Worm (Caenorhabditis elegans): ENCODE data around the gene F12E12.1.

The F12E12.1 gene

ce11 chrII:3716961-3717360, 24.7 kb upstream of the F12E12.1 start, which contains the start of gene fbxc-52:
TSS of gene fbxc-52 (plus strand) at chrII:3717261.
- no peak for TF ChIP-seq pes-1 (GFP tag; IDR thresholded peaks at IDR 0.05)
- no peak for TF ChIP-seq hmbx-1 (tag; optimal IDR thresholded peaks at IDR 0.05)
- no peak for TF ChIP-seq F13C5.2 (tag; optimal IDR thresholded peaks at IDR 0.05)
- TF ChIP-seq ama-1 (optimal IDR thresholded peaks at IDR 0.05), result no peak
- no peak for TF ChIP-seq tbx-11 (GFP tag; IDR thresholded peaks at IDR 0.05)
- TF ChIP-seq hnd-1 (tag; optimal IDR thresholded peaks at IDR 0.05), result no peak
- no peak for TF ChIP-seq ceh-13 (GFP tag; optimal IDR thresholded peaks at IDR 0.05)
- no peak for TF ChIP-seq aly-1 (tag; optimal IDR thresholded peaks at IDR 0.05)
- TF ChIP-seq ceh-36 (tag; optimal IDR thresholded peaks at IDR 0.05), result no peak
- no peak for TF ChIP-seq B0310.2 (tag; optimal IDR thresholded peaks at IDR 0.05)
- TF ChIP-seq tbx-37 (GFP tag; conservative IDR thresholded peaks at IDR 0.05), result no peak
- no peak for TF ChIP-seq scrt-1 (GFP tag; IDR thresholded peaks at IDR 0.05)
- no peak for TF ChIP-seq hmg-4 (GFP tag; optimal IDR thresholded peaks at IDR 0.05)

- TF ChIP-seq flt-1 (GFP tag; IDR thresholded peaks at IDR 0.05), result no peak
- TF ChIP-seq hnd-1 (tag; optimal IDR thresholded peaks at IDR 0.05), result no peak
- no peak for TF ChIP-seq ama-1 (optimal IDR thresholded peaks at IDR 0.05)
- TF ChIP-seq scrt-1 (GFP tag; IDR thresholded peaks at IDR 0.05), result no peak
- no peak for TF ChIP-seq aly-1 (tag; optimal IDR thresholded peaks at IDR 0.05)
- TF ChIP-seq tbx-11 (GFP tag; IDR thresholded peaks at IDR 0.05), result no peak
- TF ChIP-seq sea-1 (GFP tag; conservative IDR thresholded peaks at IDR 0.05), result no peak
- no peak for TF ChIP-seq tra-4 (tag; optimal IDR thresholded peaks at IDR 0.05)
- TF ChIP-seq pes-1 (GFP tag; IDR thresholded peaks at IDR 0.05), result no peak
- no peak for TF ChIP-seq tbx-37 (GFP tag; conservative IDR thresholded peaks at IDR 0.05)
- TF ChIP-seq ceh-13 (GFP tag; optimal IDR thresholded peaks at IDR 0.05), result no peak
- no peak for TF ChIP-seq hmbx-1 (tag; optimal IDR thresholded peaks at IDR 0.05)
- TF ChIP-seq ets-7 (tag; optimal IDR thresholded peaks at IDR 0.05), result no peak
- TF ChIP-seq ceh-36 (tag; optimal IDR thresholded peaks at IDR 0.05), result no peak
- TF ChIP-seq F13C5.2 (tag; optimal IDR thresholded peaks at IDR 0.05), result no peak
- no peak for TF ChIP-seq hmg-4 (GFP tag; optimal IDR thresholded peaks at IDR 0.05)
- TF ChIP-seq B0310.2 (tag; optimal IDR thresholded peaks at IDR 0.05), result no peak
These were observed 20.7 kb upstream of the F12E12.1 start, which contains the start of gene C46E10.3 for ce11 chrII:3721016-3721415. TSS of gene C46E10.3 (plus strand) at chrII:3721316.

- TF ChIP-seq pes-1 (GFP tag; IDR thresholded peaks at IDR 0.05), result no peak
- no peak for TF ChIP-seq F13C5.2 (tag; optimal IDR thresholded peaks at IDR 0.05)
These were observed 17.4 kb upstream of the F12E12.1 start, which contains the start of gene C46E10.1 for ce11 chrII:3724175-3724715. TSS of gene C46E10.1 (plus strand) at chrII:3724225.

ce11 chrII:3727996-3728395, 13.7 kb upstream of the F12E12.1 start, which contains the start of gene C46E10.8:
TSS of gene C46E10.8 (minus strand) at chrII:3728096.
- no peak for TF ChIP-seq pes-1 (GFP tag; IDR thresholded peaks at IDR 0.05)
- TF ChIP-seq tbx-37 (GFP tag; conservative IDR thresholded peaks at IDR 0.05), result no peak
- TF ChIP-seq ceh-13 (GFP tag; optimal IDR thresholded peaks at IDR 0.05), result no peak
- no peak for TF ChIP-seq hmbx-1 (tag; optimal IDR thresholded peaks at IDR 0.05)
- no peak for TF ChIP-seq aly-1 (tag; optimal IDR thresholded peaks at IDR 0.05)
- no peak for TF ChIP-seq tbx-11 (GFP tag; IDR thresholded peaks at IDR 0.05)
- TF ChIP-seq hnd-1 (tag; optimal IDR thresholded peaks at IDR 0.05), result no peak
- no peak for TF ChIP-seq ets-7 (tag; optimal IDR thresholded peaks at IDR 0.05)
- no peak for TF ChIP-seq F13C5.2 (tag; optimal IDR thresholded peaks at IDR 0.05)
- no peak for TF ChIP-seq flt-1 (GFP tag; IDR thresholded peaks at IDR 0.05)
- no peak for TF ChIP-seq B0310.2 (tag; optimal IDR thresholded peaks at IDR 0.05)
- TF ChIP-seq ama-1 (optimal IDR thresholded peaks at IDR 0.05), result no peak
- TF ChIP-seq scrt-1 (GFP tag; IDR thresholded peaks at IDR 0.05), result no peak
- TF ChIP-seq sea-1 (GFP tag; conservative IDR thresholded peaks at IDR 0.05), result no peak

ce11 chrII:3731723-3732122, 10.0 kb upstream of the F12E12.1 start, which contains the start of the genes sdz-12 and bath-31:
TSS of gene sdz-12 (minus strand) at chrII:3731823.
TSS of gene bath-31 (plus strand) at chrII:3731973.
- TF ChIP-seq sea-1 (GFP tag; conservative IDR thresholded peaks at IDR 0.05) (no peak), B0310.2 (tag; optimal IDR thresholded peaks at IDR 0.05) (no peak), ceh-36 (tag; optimal IDR thresholded peaks at IDR 0.05) (no peak), flt-1 (GFP tag; IDR thresholded peaks at IDR 0.05) (no peak), hmg-4 (GFP tag; optimal IDR thresholded peaks at IDR 0.05) (no peak), ama-1 (optimal IDR thresholded peaks at IDR 0.05) (no peak), tbx-37 (GFP tag; conservative IDR thresholded peaks at IDR 0.05) (no peak), tra-4 (tag; optimal IDR thresholded peaks at IDR 0.05) (no peak), scrt-1 (GFP tag; IDR thresholded peaks at IDR 0.05) (no peak), hnd-1 (tag; optimal IDR thresholded peaks at IDR 0.05) (no peak), tbx-11 (GFP tag; IDR thresholded peaks at IDR 0.05) (no peak), aly-1 (tag; optimal IDR thresholded peaks at IDR 0.05) (no peak), pes-1 (GFP tag; IDR thresholded peaks at IDR 0.05) (no peak), F13C5.2 (tag; optimal IDR thresholded peaks at IDR 0.05) (no peak), ceh-13 (GFP tag; optimal IDR thresholded peaks at IDR 0.05) (no peak), hmbx-1 (tag; optimal IDR thresholded peaks at IDR 0.05) (no peak)

ce11 chrII:3736893-3737375, 4.8 kb upstream of the F12E12.1 start, which contains the start of gene F12E12.6:
TSS of gene F12E12.6 (minus strand) at chrII:3736943.
- TF ChIP-seq sea-1 (GFP tag; conservative IDR thresholded peaks at IDR 0.05) (no peak), B0310.2 (tag; optimal IDR thresholded peaks at IDR 0.05) (no peak), scrt-1 (GFP tag; IDR thresholded peaks at IDR 0.05) (no peak), flt-1 (GFP tag; IDR thresholded peaks at IDR 0.05) (no peak), ets-7 (tag; optimal IDR thresholded peaks at IDR 0.05) (no peak), tbx-11 (GFP tag; IDR thresholded peaks at IDR 0.05) (no peak), ceh-13 (GFP tag; optimal IDR thresholded peaks at IDR 0.05) (no peak), F13C5.2 (tag; optimal IDR thresholded peaks at IDR 0.05) (no peak), tra-4 (tag; optimal IDR thresholded peaks at IDR 0.05) (no peak)

- TF ChIP-seq flt-1 (GFP tag; IDR thresholded peaks at IDR 0.05), result no peak
These were observed 2.0 kb upstream of the F12E12.1 start, which contains the start of gene F12E12.2 for ce11 chrII:3739647-3740046. TSS of gene F12E12.2 (plus strand) at chrII:3739947.

Data from whole organism, early embryonic.